Worm (Caenorhabditis elegans) whole organism, late embryonic: Measurements from ENCODE around the gene nsy-4.

ENCODE experiments used
- C08G9.2 ChIP-seq: sonication (generic microtip); optimal IDR thresholded peaks from 2 replicates; lab custom pipeline; 2016; ENCODE audit warnings: mild to moderate bottlenecking, missing genetic modification characterization, moderate library complexity, missing compliant biosample characterization
- K09A11.1 ChIP-seq: sonication (generic microtip); optimal IDR thresholded peaks from 2 replicates; lab custom pipeline; 2017; ENCODE audit warnings: antibody characterized with exemption, mild to moderate bottlenecking, missing genetic modification characterization, missing compliant biosample characterization; ENCODE audit not compliant: insufficient read depth
- T23F11.4 ChIP-seq: fragments of 200-800 bp; sonication (Bioruptor generic); optimal IDR thresholded peaks from 2 replicates; lab custom pipeline; 2018; ENCODE audit warnings: mild to moderate bottlenecking, missing genetic modification characterization, missing compliant biosample characterization
- Y22D7AL.16 ChIP-seq: sonication (generic microtip); optimal IDR thresholded peaks from 2 replicates; lab custom pipeline; 2016; ENCODE audit warnings: missing genetic modification characterization, missing compliant biosample characterization
- ahr-1 ChIP-seq: sonication (generic microtip); optimal IDR thresholded peaks from 2 replicates; lab custom pipeline; 2016; ENCODE audit warnings: missing genetic modification characterization, missing compliant biosample characterization
- ceh-14 ChIP-seq: sonication (generic microtip); optimal IDR thresholded peaks from 2 replicates; lab custom pipeline; 2016; ENCODE audit warnings: missing genotype, missing genetic modification characterization, missing compliant biosample characterization
- ceh-18 ChIP-seq: sonication (generic microtip); optimal IDR thresholded peaks from 2 replicates; lab custom pipeline; 2016; ENCODE audit warnings: missing genetic modification characterization, missing compliant biosample characterization
- ceh-22 ChIP-seq: sonication (generic microtip); optimal IDR thresholded peaks from 2 replicates; lab custom pipeline; 2017; ENCODE audit warnings: missing biosample characterization, missing genetic modification characterization
- ceh-24 ChIP-seq: sonication (generic microtip); optimal IDR thresholded peaks from 2 replicates; lab custom pipeline; 2016; ENCODE audit warnings: mild to moderate bottlenecking, missing genetic modification characterization, missing compliant biosample characterization
- ceh-31 ChIP-seq: sonication (generic microtip); optimal IDR thresholded peaks from 2 replicates; lab custom pipeline; 2016; ENCODE audit warnings: missing genetic modification characterization, missing compliant biosample characterization
- ceh-34 ChIP-seq: sonication (generic microtip); optimal IDR thresholded peaks from 2 replicates; lab custom pipeline; 2016; ENCODE audit warnings: mild to moderate bottlenecking, missing genetic modification characterization, missing compliant biosample characterization
- ceh-48 ChIP-seq: sonication (generic microtip); optimal IDR thresholded peaks from 2 replicates; lab custom pipeline; 2016; ENCODE audit warnings: missing genetic modification characterization, inconsistent platforms, missing compliant biosample characterization
- che-1 ChIP-seq: sonication (generic microtip); optimal IDR thresholded peaks from 2 replicates; lab custom pipeline; 2016; ENCODE audit warnings: mild to moderate bottlenecking, missing genetic modification characterization, missing compliant biosample characterization
- dve-1 ChIP-seq: sonication (generic microtip); optimal IDR thresholded peaks from 2 replicates; lab custom pipeline; 2017; ENCODE audit warnings: antibody characterized with exemption, mild to moderate bottlenecking, missing genetic modification characterization, missing compliant biosample characterization
- elt-2 ChIP-seq: sonication (generic microtip); optimal IDR thresholded peaks from 2 replicates; lab custom pipeline; 2016; ENCODE audit warnings: missing genetic modification reagents, missing genetic modification characterization, missing compliant biosample characterization
- eyg-1 ChIP-seq: sonication (generic microtip); optimal IDR thresholded peaks from 2 replicates; lab custom pipeline; 2016; ENCODE audit warnings: missing genotype, missing genetic modification characterization, missing compliant biosample characterization
- fax-1 ChIP-seq: sonication (generic microtip); optimal IDR thresholded peaks from 2 replicates; lab custom pipeline; 2016; ENCODE audit warnings: missing genotype, missing genetic modification characterization, missing compliant biosample characterization
- fkh-10 ChIP-seq: fragments of 150-350 bp; optimal IDR thresholded peaks from 2 replicates; lab custom pipeline; 2014; ENCODE audit warnings: missing biosample characterization, missing genetic modification reagents, missing genetic modification characterization
- hlh-13 ChIP-seq: fragments of 200-800 bp; sonication (Bioruptor generic); optimal IDR thresholded peaks from 2 replicates; lab custom pipeline; 2018; ENCODE audit warnings: mild to moderate bottlenecking, missing genetic modification characterization, missing compliant biosample characterization
- hlh-15 ChIP-seq: sonication (generic microtip); optimal IDR thresholded peaks from 2 replicates; lab custom pipeline; 2016; ENCODE audit warnings: missing genetic modification characterization, missing compliant biosample characterization
- hlh-30 ChIP-seq: sonication (generic microtip); optimal IDR thresholded peaks from 2 replicates; lab custom pipeline; 2017; ENCODE audit warnings: antibody characterized with exemption, missing genetic modification characterization, missing compliant biosample characterization; ENCODE audit not compliant: insufficient read depth
- lin-11 ChIP-seq: fragments of 200-800 bp; sonication (Bioruptor generic); optimal IDR thresholded peaks from 2 replicates; lab custom pipeline; 2018; ENCODE audit warnings: mild to moderate bottlenecking, missing genetic modification characterization, missing compliant biosample characterization
- mec-3 ChIP-seq: sonication (generic microtip); optimal IDR thresholded peaks from 2 replicates; lab custom pipeline; 2016; ENCODE audit warnings: borderline replicate concordance, missing genetic modification characterization, missing compliant biosample characterization
- nfya-1 ChIP-seq: sonication (generic microtip); optimal IDR thresholded peaks from 2 replicates; lab custom pipeline; 2017; ENCODE audit warnings: missing genetic modification characterization, mild to moderate bottlenecking, missing compliant biosample characterization, antibody characterized with exemption, moderate library complexity
- pat-9 ChIP-seq: fragments of 200-800 bp; sonication (Bioruptor generic); optimal IDR thresholded peaks from 2 replicates; lab custom pipeline; 2018; ENCODE audit warnings: mild to moderate bottlenecking, missing genetic modification characterization, moderate library complexity, missing compliant biosample characterization
- pax-1 ChIP-seq: fragments of 150-350 bp; optimal IDR thresholded peaks from 2 replicates; lab custom pipeline; 2014; ENCODE audit warnings: missing biosample characterization, missing genetic modification characterization
- pha-2 ChIP-seq: sonication (generic microtip); optimal IDR thresholded peaks from 2 replicates; lab custom pipeline; 2017; ENCODE audit warnings: mild to moderate bottlenecking, missing genetic modification characterization, missing compliant biosample characterization
- pha-4 ChIP-seq: fragments of 150-350 bp; optimal IDR thresholded peaks from 2 replicates; lab custom pipeline; 2018; ENCODE audit warnings: missing biosample characterization, missing genetic modification reagents, missing genetic modification characterization
- pqm-1 ChIP-seq: sonication (generic microtip); optimal IDR thresholded peaks from 2 replicates; lab custom pipeline; 2016; ENCODE audit warnings: missing genetic modification characterization, missing compliant biosample characterization
- pros-1 ChIP-seq: fragments of 150-350 bp; optimal IDR thresholded peaks from 2 replicates; lab custom pipeline; 2014; ENCODE audit warnings: missing biosample characterization, missing genetic modification reagents, missing genetic modification characterization
- rnt-1 ChIP-seq: sonication (generic microtip); optimal IDR thresholded peaks from 2 replicates; lab custom pipeline; 2016; ENCODE audit warnings: missing genetic modification characterization, missing compliant biosample characterization
- sox-2 ChIP-seq: fragments of 200-800 bp; sonication (Bioruptor generic); IDR thresholded peaks from 2 replicates; pipeline ENCODE4 v1.3.6; 2022; ENCODE audit warnings: missing genetic modification reagents, missing genetic modification characterization, missing compliant biosample characterization
- syd-9 ChIP-seq: sonication (generic microtip); optimal IDR thresholded peaks from 2 replicates; lab custom pipeline; 2016; ENCODE audit warnings: mild to moderate bottlenecking, missing genetic modification characterization, moderate library complexity, missing compliant biosample characterization
- tbx-2 ChIP-seq: sonication (generic microtip); optimal IDR thresholded peaks from 2 replicates; lab custom pipeline; 2016; ENCODE audit warnings: missing genetic modification characterization, missing compliant biosample characterization
- tbx-7 ChIP-seq: sonication (generic microtip); optimal IDR thresholded peaks from 2 replicates; lab custom pipeline; 2016; ENCODE audit warnings: missing genotype, missing genetic modification characterization, missing compliant biosample characterization
- ttx-3 ChIP-seq: sonication (generic microtip); optimal IDR thresholded peaks from 2 replicates; lab custom pipeline; 2016; ENCODE audit warnings: missing genetic modification reagents, missing genetic modification characterization, missing compliant biosample characterization
- unc-3 ChIP-seq, 2 experiments: fragments of 200-800 bp in 1 of 2; sonication (Bioruptor generic) in 1 of 2; sonication (generic microtip) in 1 of 2; conservative IDR thresholded peaks in 1 of 2; optimal IDR thresholded peaks in 1 of 2; 2 replicates each; pipeline versions ENCODE4 v1.3.6 to Lab custom; 2016 to 2022; ENCODE audit warnings: missing compliant biosample characterization in 2 of 2, missing genetic modification characterization in 2 of 2, missing genetic modification reagents in 1 of 2
- unc-42 ChIP-seq: sonication (generic microtip); optimal IDR thresholded peaks from 2 replicates; lab custom pipeline; 2016; ENCODE audit warnings: missing genotype, missing genetic modification characterization, missing compliant biosample characterization
- unc-86 ChIP-seq: sonication (generic microtip); optimal IDR thresholded peaks from 2 replicates; lab custom pipeline; 2016; ENCODE audit warnings: missing genetic modification characterization, missing compliant biosample characterization
- zip-5 ChIP-seq: sonication (generic microtip); optimal IDR thresholded peaks from 2 replicates; lab custom pipeline; 2016; ENCODE audit warnings: missing genetic modification characterization, missing compliant biosample characterization
- ztf-16 ChIP-seq: sonication (generic microtip); optimal IDR thresholded peaks from 2 replicates; lab custom pipeline; 2017; ENCODE audit warnings: missing genetic modification characterization, missing compliant biosample characterization

nsy-4 gene

DNA sequence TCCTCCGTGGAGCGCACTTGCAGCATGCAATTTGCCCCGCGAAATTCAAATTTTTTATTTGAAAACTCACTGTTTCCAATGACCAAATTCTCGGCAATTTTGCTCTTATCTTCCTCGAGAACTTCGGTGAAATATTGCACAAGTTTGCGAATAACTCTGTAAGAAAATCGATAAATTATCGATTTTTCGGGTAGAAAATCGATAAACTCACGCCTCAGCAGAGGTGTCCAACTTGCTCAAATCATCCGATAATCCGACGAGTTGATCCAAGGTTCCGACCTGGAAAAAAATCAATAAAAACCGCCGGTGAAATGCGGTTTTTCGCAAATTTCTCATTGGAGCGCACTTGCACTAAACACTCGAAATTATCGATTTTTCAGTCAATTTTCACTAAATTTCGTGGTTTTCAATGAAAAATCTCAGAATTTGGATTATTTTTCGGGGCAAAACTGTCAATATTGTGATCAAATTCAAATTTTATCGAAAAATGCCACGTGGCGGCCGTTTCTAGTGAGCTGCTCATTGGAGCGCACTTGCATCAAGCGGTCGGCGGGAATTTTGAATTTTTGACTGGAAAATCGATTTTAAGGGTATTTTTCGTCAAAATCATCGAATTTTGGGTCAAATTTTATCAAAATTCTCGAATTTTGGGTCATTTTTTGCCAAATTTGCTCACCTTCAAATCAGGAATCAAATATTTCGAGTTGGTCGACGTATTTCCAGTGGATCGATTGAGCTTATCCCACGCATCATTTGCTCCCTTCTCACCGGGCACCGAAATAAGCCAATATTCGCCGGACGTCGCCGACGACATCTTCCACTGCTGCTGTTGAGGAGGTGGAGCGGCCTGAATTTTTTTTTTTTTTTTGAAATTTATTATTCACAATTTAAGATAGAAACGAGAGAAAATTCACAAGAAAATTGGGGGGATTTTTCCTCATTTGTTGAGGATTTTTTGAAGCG lies 9.1 kb upstream of the nsy-4 start, which contains the start of gene vha-11:
Gene vha-11, minus strand, starts transcription at position 847 of the 963 bp plus-strand sequence.
- TF ChIP-seq ceh-48 (tag; lab: Kevin White, UChicago) (peak; percentile 58), pha-4 (tag; lab: Kevin White, UChicago) (no peak)

DNA sequence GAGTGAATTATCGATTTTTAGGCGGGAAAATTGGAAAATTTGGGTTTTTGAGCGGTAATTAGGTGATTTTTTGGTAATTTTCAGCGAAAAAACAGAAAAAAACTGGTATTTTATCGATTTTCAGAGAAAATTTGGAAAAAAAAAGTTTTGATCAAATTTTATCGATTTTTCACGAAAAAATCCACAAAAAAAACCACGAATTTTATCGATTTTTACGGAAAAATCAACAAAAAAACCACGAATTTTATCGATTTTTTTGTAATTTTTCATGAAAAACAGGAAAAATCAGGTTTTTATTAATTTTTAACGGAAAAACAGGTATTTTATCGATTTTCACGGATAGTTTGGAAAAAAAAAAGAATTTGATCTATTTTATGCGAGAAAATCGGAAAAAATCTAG lies 8.2 kb upstream of the nsy-4 start:
- TF ChIP-seq ceh-24 (tag; lab: Kevin White, UChicago) (no peak), pqm-1 (no peak), fkh-10 (GFP tag; lab: Kevin White, UChicago) (no peak), hlh-30 (tag; lab: Kevin White, UChicago) (no peak), Y22D7AL.16 (tag; lab: Kevin White, UChicago) (no peak)

DNA sequence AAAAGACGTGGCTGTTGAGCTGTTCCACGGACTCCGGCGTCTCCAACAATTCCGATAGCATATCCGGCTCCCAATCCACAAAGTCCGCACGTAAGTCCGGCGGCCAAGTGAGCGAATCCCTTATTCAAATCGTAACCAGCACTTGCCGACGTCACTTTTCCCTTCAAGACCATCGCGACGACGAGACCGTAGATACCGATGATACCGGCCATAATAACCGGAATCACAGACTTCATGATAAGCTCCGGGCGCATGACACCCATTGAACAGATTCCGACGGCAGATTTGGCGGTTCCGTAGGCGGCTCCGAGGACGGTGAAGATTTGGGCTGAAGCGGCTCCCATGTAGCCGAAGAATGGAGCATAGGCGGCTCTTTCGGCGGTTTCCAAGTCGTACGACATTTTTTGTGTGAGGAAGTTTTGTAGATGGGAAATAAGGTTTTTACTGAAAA lies 7.5 kb upstream of the nsy-4 start, which contains the start of gene vha-3:
Gene vha-3, minus strand, starts transcription at position 401 of the 451 bp plus-strand sequence.
- TF ChIP-seq mec-3 (tag; lab: Kevin White, UChicago) = no peak
- TF ChIP-seq, all 69 proteins: peak for 0

DNA sequence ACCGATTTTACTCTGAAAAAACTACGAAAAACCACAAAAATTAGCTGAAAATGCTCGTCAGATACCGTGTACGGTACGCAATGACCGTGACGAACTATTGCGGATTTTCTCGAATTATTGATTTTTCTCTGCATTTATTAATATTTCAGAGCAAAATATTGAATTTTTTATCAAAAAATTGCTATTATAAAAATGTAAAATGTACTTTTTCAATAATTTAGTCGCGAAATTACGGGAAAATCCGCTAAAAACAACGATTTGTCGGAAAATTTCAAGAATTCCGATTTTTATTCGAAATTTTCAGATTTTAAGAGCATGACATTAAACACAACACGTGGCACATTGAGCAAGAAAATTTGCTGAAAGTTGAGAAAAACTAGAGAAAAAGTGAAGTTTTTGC lies 6.8 kb upstream of the nsy-4 start, which contains the start of gene Y38F2AL.12:
Gene Y38F2AL.12, plus strand, starts transcription at position 301 of the 400 bp plus-strand sequence.
- TF ChIP-seq K09A11.1 (tag; lab: Kevin White, UChicago) (no peak), syd-9 (tag; lab: Kevin White, UChicago) (no peak), mec-3 (tag; lab: Kevin White, UChicago) (no peak), ceh-18 (tag; lab: Kevin White, UChicago) (no peak), zip-5 (no peak), elt-2 (tag; lab: Kevin White, UChicago) (no peak), unc-86 (no peak), ztf-16 (tag; lab: Kevin White, UChicago) (no peak), unc-3 (GFP tag; conservative IDR thresholded peaks at IDR 0.05; lab: Robert Waterston, UW) (no peak), unc-3 (tag; optimal IDR thresholded peaks at IDR 0.05; lab: Kevin White, UChicago) (no peak), T23F11.4 (GFP tag; lab: Kevin White, UChicago) (no peak), hlh-15 (tag; lab: Kevin White, UChicago) (no peak), hlh-13 (GFP tag; lab: Kevin White, UChicago) (no peak), ceh-24 (tag; lab: Kevin White, UChicago) (no peak), eyg-1 (no peak), ceh-14 (no peak), dve-1 (tag; lab: Kevin White, UChicago) (no peak), ttx-3 (tag; lab: Kevin White, UChicago) (no peak)

DNA sequence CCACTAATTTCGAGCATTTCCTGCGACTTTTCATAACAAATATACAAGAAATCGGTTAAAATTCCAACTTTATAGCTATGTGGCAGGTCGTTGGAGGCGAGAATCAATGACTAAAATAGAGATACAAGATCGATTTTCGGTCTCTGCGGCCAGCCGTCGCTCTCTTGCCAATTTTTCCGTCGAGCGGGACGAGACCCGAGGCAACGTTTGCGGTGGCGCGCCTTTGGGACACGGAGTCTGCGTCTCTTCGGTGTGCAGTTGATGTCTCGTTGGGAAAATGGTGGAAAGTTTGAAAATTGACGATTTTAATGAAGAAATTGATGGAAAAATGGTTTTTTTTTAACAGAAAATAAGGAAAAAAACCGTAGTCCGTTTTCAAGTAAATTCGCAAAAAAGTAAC lies 6.3 kb upstream of the nsy-4 start:
- TF ChIP-seq sox-2 (no peak), nfya-1 (peak; percentile 25), ceh-18 (tag; lab: Kevin White, UChicago) (no peak), pha-2 (tag; lab: Kevin White, UChicago) (no peak), ceh-48 (tag; lab: Kevin White, UChicago) (peak; percentile 66), pros-1 (tag; lab: Kevin White, UChicago) (no peak), fax-1 (tag; lab: Kevin White, UChicago) (no peak), unc-42 (tag; lab: Kevin White, UChicago) (no peak), ceh-31 (tag; lab: Kevin White, UChicago) (peak; percentile 2), ahr-1 (tag; lab: Kevin White, UChicago) (no peak), ceh-34 (tag; lab: Kevin White, UChicago) (no peak), che-1 (tag; lab: Kevin White, UChicago) (no peak), elt-2 (tag; lab: Kevin White, UChicago) (no peak), Y22D7AL.16 (tag; lab: Kevin White, UChicago) (no peak), tbx-2 (tag; lab: Kevin White, UChicago) (peak; percentile 26), pat-9 (tag; lab: Kevin White, UChicago) (no peak), syd-9 (tag; lab: Kevin White, UChicago) (no peak), ceh-22 (tag; lab: Kevin White, UChicago) (no peak), pax-1 (tag; lab: Kevin White, UChicago) (no peak), C08G9.2 (no peak), tbx-7 (tag; lab: Kevin White, UChicago) (no peak), lin-11 (tag; lab: Kevin White, UChicago) (no peak), rnt-1 (tag; lab: Kevin White, UChicago) (peak; percentile 46), fkh-10 (GFP tag; lab: Kevin White, UChicago) (no peak)
